Worm (Caenorhabditis elegans): ENCODE data around the gene srx-101.

DNA sequence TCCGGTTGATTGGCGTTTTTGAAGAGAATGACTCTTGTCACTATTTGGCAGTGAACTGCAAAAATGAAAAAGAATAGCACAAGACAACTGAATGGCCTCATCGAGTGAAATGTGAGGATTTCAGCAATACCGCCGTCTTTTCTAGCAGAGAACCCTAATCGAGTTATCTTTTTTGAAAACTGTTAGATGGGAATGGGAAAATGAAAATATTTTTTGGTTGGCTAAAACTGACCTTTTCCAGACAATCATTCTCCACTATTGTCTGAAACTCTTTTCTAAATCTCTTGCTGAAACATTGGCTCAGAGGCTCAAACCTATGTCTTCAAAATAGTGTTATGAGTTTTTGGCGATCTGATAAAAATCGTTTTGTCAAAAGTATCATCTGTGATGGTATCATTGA, 50.3 kb downstream of the srx-101 start, which contains the start of gene M151.10:
- TF ChIP-seq snpc-4 (tag; optimal IDR thresholded peaks at IDR 0.05): no peak
- TF ChIP-seq unc-62 (GFP tag; optimal IDR thresholded peaks at IDR 0.05): no peak
- TF ChIP-seq nhr-237 (tag; optimal IDR thresholded peaks at IDR 0.05): no peak
- TF ChIP-seq nhr-12 (tag; optimal IDR thresholded peaks at IDR 0.05): no peak
- TF ChIP-seq nhr-25 (tag; optimal IDR thresholded peaks at IDR 0.05): no peak
- no peak for TF ChIP-seq aly-2 (tag; optimal IDR thresholded peaks at IDR 0.05)
- no peak for TF ChIP-seq nhr-129 (tag; optimal IDR thresholded peaks at IDR 0.05)
- TF ChIP-seq ztf-1 (GFP tag; conservative IDR thresholded peaks at IDR 0.05): no peak
- no peak for TF ChIP-seq ceh-82 (tag; optimal IDR thresholded peaks at IDR 0.05)

Measured in whole organism, L2 larva.